Fruit fly (Drosophila melanogaster) whole organism, embryonic: ENCODE data around the gene pros.

Experiments
- CG10209 ChIP-seq: fragments of 200-800 bp; sonication (Bioruptor generic); optimal IDR thresholded peaks from 3 replicates; lab custom pipeline; 2017; ENCODE audit warnings: missing biosample characterization, mild to moderate bottlenecking, missing genetic modification characterization, missing genetic modification reagents
- CG10959 ChIP-seq: fragments of 200-800 bp; sonication (Bioruptor generic); IDR thresholded peaks from 2 replicates; pipeline ENCODE4 v1.3.6; 2022; ENCODE audit warnings: missing biosample characterization, missing genetic modification characterization
- CG12071 ChIP-seq: fragments of 200-800 bp; sonication (Bioruptor generic); optimal IDR thresholded peaks from 3 replicates; lab custom pipeline; 2018; ENCODE audit warnings: missing biosample characterization, mild to moderate bottlenecking, missing genetic modification characterization
- CG12236 ChIP-seq: fragments of 200-800 bp; sonication (Bioruptor generic); optimal IDR thresholded peaks from 2 replicates; lab custom pipeline; 2016; ENCODE audit warnings: missing biosample characterization, missing genetic modification characterization
- CG12659 ChIP-seq: fragments of 200-800 bp; sonication (Bioruptor generic); optimal IDR thresholded peaks from 3 replicates; lab custom pipeline; 2017; ENCODE audit warnings: mild to moderate bottlenecking, missing biosample characterization, missing genetic modification reagents, missing genetic modification characterization
- CG13894 ChIP-seq: fragments of 200-800 bp; sonication (Bioruptor generic); optimal IDR thresholded peaks from 3 replicates; lab custom pipeline; 2018; ENCODE audit warnings: missing biosample characterization, mild to moderate bottlenecking, missing genetic modification characterization, moderate library complexity
- CG14050 ChIP-seq: fragments of 200-800 bp; sonication (Bioruptor generic); IDR thresholded peaks from 3 replicates; pipeline ENCODE4 v1.3.6; 2022; ENCODE audit warnings: missing biosample characterization, missing genetic modification characterization
- CG2889 ChIP-seq: fragments of 200-800 bp; sonication (Bioruptor generic); IDR thresholded peaks from 3 replicates; pipeline ENCODE4 v1.3.6; 2022; ENCODE audit warnings: missing biosample characterization, missing genetic modification characterization
- CG7357 ChIP-seq: fragments of 200-800 bp; sonication (Bioruptor generic); IDR thresholded peaks from 3 replicates; pipeline ENCODE4 v1.3.6; 2022; ENCODE audit warnings: missing biosample characterization, missing genetic modification characterization
- CG7963 ChIP-seq: fragments of 200-800 bp; sonication (Bioruptor generic); IDR thresholded peaks from 3 replicates; pipeline ENCODE4 v1.3.6; 2022; ENCODE audit warnings: missing biosample characterization, missing genetic modification characterization; ENCODE audit not compliant: partially characterized antibody
- CG8359 ChIP-seq: fragments of 200-800 bp; sonication (Bioruptor generic); optimal IDR thresholded peaks from 2 replicates; lab custom pipeline; 2017; ENCODE audit warnings: missing biosample characterization, mild to moderate bottlenecking, missing genetic modification characterization, borderline replicate concordance
- CG9932 ChIP-seq: fragments of 200-800 bp; sonication (Bioruptor generic); IDR thresholded peaks from 2 replicates; pipeline ENCODE4 v1.3.6; 2022; ENCODE audit warnings: missing biosample characterization, missing genetic modification characterization
- D19A ChIP-seq: fragments of 200-800 bp; optimal IDR thresholded peaks from 3 replicates; lab custom pipeline; 2019; ENCODE audit warnings: missing biosample characterization, mild to moderate bottlenecking, missing genetic modification characterization, moderate library complexity
- Dad ChIP-seq: fragments of 200-800 bp; sonication (Bioruptor generic); optimal IDR thresholded peaks from 3 replicates; lab custom pipeline; 2016; ENCODE audit warnings: missing biosample characterization, missing genetic modification characterization
- Dek ChIP-seq: fragments of 200-800 bp; sonication (Bioruptor generic); optimal IDR thresholded peaks from 3 replicates; lab custom pipeline; 2019; ENCODE audit warnings: missing biosample characterization, mild to moderate bottlenecking, missing genetic modification characterization, moderate library complexity
- Doc3 ChIP-seq: fragments of 200-800 bp; sonication (Bioruptor generic); IDR thresholded peaks from 3 replicates; pipeline ENCODE4 v1.3.6; 2022; ENCODE audit warnings: missing biosample characterization, missing genetic modification characterization; ENCODE audit not compliant: partially characterized antibody
- Gsc ChIP-seq: fragments of 200-800 bp; sonication (Bioruptor generic); IDR thresholded peaks from 2 replicates; pipeline ENCODE4 v1.3.6; 2022; ENCODE audit warnings: missing biosample characterization, missing genetic modification characterization
- Hr78 ChIP-seq, 2 experiments: fragments of 200-800 bp in 1 of 2; fragments of >200 bp in 1 of 2; sonication (Bioruptor generic) in 1 of 2; optimal IDR thresholded peaks; 2 replicates each; lab custom pipeline; 2017 to 2019; ENCODE audit warnings: missing biosample characterization in 2 of 2, missing genetic modification characterization in 2 of 2, mild to moderate bottlenecking in 1 of 2, moderate library complexity in 1 of 2
- Jarid2 ChIP-seq: fragments of 200-800 bp; sonication (Bioruptor generic); optimal IDR thresholded peaks from 3 replicates; lab custom pipeline; 2017; ENCODE audit warnings: mild to moderate bottlenecking, missing biosample characterization, missing genetic modification reagents, missing genetic modification characterization
- Nf-YA ChIP-seq: fragments of 200-800 bp; sonication (Bioruptor generic); IDR thresholded peaks from 2 replicates; pipeline ENCODE4 v1.3.6; 2022; ENCODE audit warnings: missing biosample characterization, missing genetic modification characterization
- Oaz ChIP-seq: fragments of 200-800 bp; sonication (Bioruptor generic); IDR thresholded peaks from 2 replicates; pipeline ENCODE4 v1.3.6; 2022; ENCODE audit warnings: missing biosample characterization, missing genetic modification characterization
- Sin3A ChIP-seq: fragments of >200 bp; optimal IDR thresholded peaks from 2 replicates; lab custom pipeline; 2018
- Six4 ChIP-seq: fragments of 200-800 bp; sonication (Bioruptor generic); optimal IDR thresholded peaks from 2 replicates; lab custom pipeline; 2016; ENCODE audit warnings: missing biosample characterization, missing genetic modification characterization
- TFAM ChIP-seq: fragments of 200-800 bp; sonication (Bioruptor generic); optimal IDR thresholded peaks from 2 replicates; lab custom pipeline; 2017; ENCODE audit warnings: missing biosample characterization, missing genetic modification characterization, inconsistent platforms
- Tbp ChIP-seq: fragments of >200 bp; optimal IDR thresholded peaks from 2 replicates; lab custom pipeline; 2018; ENCODE audit warnings: missing biosample characterization, missing genetic modification characterization
- Vsx1 ChIP-seq: fragments of 200-800 bp; sonication (Bioruptor generic); optimal IDR thresholded peaks from 2 replicates; lab custom pipeline; 2017; ENCODE audit warnings: missing biosample characterization, mild to moderate bottlenecking, missing genetic modification characterization, missing genetic modification reagents
- YL-1 ChIP-seq: fragments of 200-800 bp; sonication (Bioruptor generic); optimal IDR thresholded peaks from 3 replicates; lab custom pipeline; 2017; ENCODE audit warnings: missing biosample characterization, mild to moderate bottlenecking, missing genetic modification characterization
- ap ChIP-seq: fragments of 200-800 bp; sonication (Bioruptor generic); IDR thresholded peaks from 2 replicates; pipeline ENCODE4 v1.3.6; 2022; ENCODE audit warnings: missing biosample characterization, missing genetic modification characterization
- bcd ChIP-seq: fragments of 200-800 bp; sonication (Bioruptor generic); optimal IDR thresholded peaks from 2 replicates; lab custom pipeline; 2017; ENCODE audit warnings: missing biosample characterization, mild to moderate bottlenecking, missing genetic modification characterization
- bsh ChIP-seq, 2 experiments: fragments of 200-800 bp; sonication (Bioruptor generic); optimal IDR thresholded peaks; 2 replicates each; lab custom pipeline; 2017 to 2018; ENCODE audit warnings: mild to moderate bottlenecking in 2 of 2, missing biosample characterization in 2 of 2, missing genetic modification characterization in 2 of 2, moderate library complexity in 1 of 2
- cas ChIP-seq: fragments of 200-800 bp; sonication (Bioruptor generic); IDR thresholded peaks from 2 replicates; pipeline ENCODE4 v1.3.6; 2022; ENCODE audit warnings: missing biosample characterization, missing genetic modification characterization
- cwo ChIP-seq: fragments of 200-800 bp; sonication (Bioruptor generic); optimal IDR thresholded peaks from 3 replicates; lab custom pipeline; 2017; ENCODE audit warnings: missing biosample characterization, missing genetic modification characterization, mild to moderate bottlenecking, moderate library complexity, missing genetic modification reagents
- da ChIP-seq: fragments of 200-800 bp; sonication (Bioruptor generic); optimal IDR thresholded peaks from 2 replicates; lab custom pipeline; 2016; ENCODE audit warnings: missing biosample characterization, missing genetic modification characterization
- danr ChIP-seq: fragments of 200-800 bp; sonication (Bioruptor generic); IDR thresholded peaks from 2 replicates; pipeline ENCODE4 v1.3.6; 2022; ENCODE audit warnings: missing biosample characterization, missing genetic modification characterization
- eve ChIP-seq, 2 experiments: fragments of >200 bp; optimal IDR thresholded peaks; 2 replicates each; lab custom pipeline; 2017; ENCODE audit warnings: missing biosample characterization in 2 of 2, missing genetic modification characterization in 2 of 2
- gcm ChIP-seq: fragments of 200-800 bp; sonication (Bioruptor generic); optimal IDR thresholded peaks from 2 replicates; lab custom pipeline; 2019; ENCODE audit warnings: missing biosample characterization, mild to moderate bottlenecking, missing genetic modification characterization, moderate library complexity
- gem ChIP-seq: fragments of 200-800 bp; sonication (Bioruptor generic); optimal IDR thresholded peaks from 2 replicates; lab custom pipeline; 2019; ENCODE audit warnings: missing biosample characterization, mild to moderate bottlenecking, missing genetic modification characterization, moderate library complexity
- gt ChIP-seq: fragments of 200-800 bp; sonication (Bioruptor generic); IDR thresholded peaks from 2 replicates; pipeline ENCODE4 v1.3.6; 2022; ENCODE audit warnings: missing biosample characterization, missing genetic modification characterization
- kah ChIP-seq: fragments of 200-800 bp; sonication (Bioruptor generic); optimal IDR thresholded peaks from 2 replicates; lab custom pipeline; 2018; ENCODE audit warnings: missing biosample characterization, mild to moderate bottlenecking, missing genetic modification characterization
- peb ChIP-seq: fragments of 200-800 bp; sonication (Bioruptor generic); IDR thresholded peaks from 2 replicates; pipeline ENCODE4 v1.3.6; 2022; ENCODE audit warnings: missing biosample characterization, missing genetic modification characterization
- phol ChIP-seq: fragments of 200-800 bp; sonication (Bioruptor generic); optimal IDR thresholded peaks from 3 replicates; lab custom pipeline; 2018; ENCODE audit warnings: missing biosample characterization, mild to moderate bottlenecking, missing genetic modification characterization, moderate library complexity
- psq ChIP-seq: fragments of 200-800 bp; sonication (Bioruptor generic); optimal IDR thresholded peaks from 2 replicates; lab custom pipeline; 2017; ENCODE audit warnings: missing biosample characterization, missing genetic modification characterization
- repo ChIP-seq: fragments of 200-800 bp; sonication (Bioruptor generic); optimal IDR thresholded peaks from 2 replicates; lab custom pipeline; 2016; ENCODE audit warnings: missing biosample characterization, missing genetic modification characterization
- sens-2 ChIP-seq: fragments of 200-800 bp; sonication (Bioruptor generic); IDR thresholded peaks from 2 replicates; pipeline ENCODE4 v1.3.6; 2022; ENCODE audit warnings: missing biosample characterization, missing genetic modification characterization
- sim ChIP-seq: fragments of 200-800 bp; sonication (Bioruptor generic); IDR thresholded peaks from 2 replicates; pipeline ENCODE4 v1.3.6; 2022; ENCODE audit warnings: missing biosample characterization, missing genetic modification characterization
- sob ChIP-seq: fragments of 200-800 bp; sonication (Bioruptor generic); IDR thresholded peaks from 2 replicates; pipeline ENCODE4 v1.3.6; 2022; ENCODE audit warnings: missing biosample characterization, missing genetic modification characterization
- sr ChIP-seq: fragments of 200-800 bp; sonication (Bioruptor generic); IDR thresholded peaks from 3 replicates; pipeline ENCODE4 v1.3.6; 2022; ENCODE audit warnings: missing biosample characterization, missing genetic modification characterization
- tgo ChIP-seq: fragments of 200-800 bp; sonication (Bioruptor generic); IDR thresholded peaks from 3 replicates; pipeline ENCODE4 v1.3.6; 2022; ENCODE audit warnings: missing biosample characterization, missing genetic modification characterization
- toy ChIP-seq: fragments of 200-800 bp; sonication (Bioruptor generic); IDR thresholded peaks from 2 replicates; pipeline ENCODE4 v1.3.6; 2022; ENCODE audit warnings: missing biosample characterization, missing genetic modification characterization
- trem ChIP-seq: fragments of 200-800 bp; optimal IDR thresholded peaks from 3 replicates; lab custom pipeline; 2019; ENCODE audit warnings: missing biosample characterization, mild to moderate bottlenecking, missing genetic modification characterization, moderate library complexity
- vfl ChIP-seq: fragments of 200-800 bp; sonication (Bioruptor generic); optimal IDR thresholded peaks from 2 replicates; lab custom pipeline; 2016; ENCODE audit warnings: missing biosample characterization, missing genetic modification characterization

The pros gene

dm6 chr3R:11421643-11422122, 93.4 kb downstream of the pros start, which contains the start of the genes ninaG and Sptz (continued):
- TF ChIP-seq Nf-YA (GFP tag; lab: Robert Waterston, UW) (peak; percentile 87), toy (GFP tag; lab: Robert Waterston, UW) (peak; percentile 81), Vsx1 (GFP tag; lab: Kevin White, UChicago) (no peak), sr (GFP tag; lab: Robert Waterston, UW) (peak; percentile 64; the same call in 1 of the 3 replicates), trem (tag; lab: Kevin White, UChicago) (peak; percentile 84), Jarid2 (GFP tag; lab: Kevin White, UChicago) (peak; percentile 67), tgo (peak; percentile 96), Dad (GFP tag; lab: Kevin White, UChicago) (peak; percentile 93), Dek (tag; lab: Kevin White, UChicago) (peak; percentile 90), phol (peak; percentile 96), D19A (tag; lab: Kevin White, UChicago) (no peak), CG13894 (tag; lab: Kevin White, UChicago) (no peak), Sin3A (peak; percentile 83), Six4 (GFP tag; lab: Kevin White, UChicago) (peak; percentile 91), ap (GFP tag; lab: Robert Waterston, UW) (peak; percentile 93), CG12071 (GFP tag; lab: Kevin White, UChicago) (peak; percentile 48), kah (peak; percentile 34), cwo (peak; percentile 78), eve (GFP tag; optimal IDR thresholded peaks at IDR 0.05; lab: Kevin White, UChicago) (peak in 1 of 2 experiments; percentile 86), gcm (peak; percentile 81), gem (tag; lab: Kevin White, UChicago) (peak; percentile 95), psq (peak; percentile 84), peb (peak; percentile 95), Oaz (peak; percentile 84), Tbp (GFP tag; lab: Kevin White, UChicago) (no peak), CG7357 (GFP tag; lab: Robert Waterston, UW) (peak; percentile 89), Gsc (GFP tag; lab: Robert Waterston, UW) (peak; percentile 81), TFAM (peak; percentile 61), vfl (GFP tag; lab: Kevin White, UChicago) (peak; percentile 95), gt (GFP tag; lab: Robert Waterston, UW) (peak; percentile 87), CG12236 (peak; percentile 68), CG14050 (peak; percentile 90), sens-2 (GFP tag; lab: Robert Waterston, UW) (peak; percentile 85), da (GFP tag; lab: Kevin White, UChicago) (peak; percentile 86), CG10209 (peak; percentile 92), CG7963 (GFP tag; lab: Robert Waterston, UW) (no peak), sob (peak; percentile 97), danr (GFP tag; lab: Robert Waterston, UW) (peak; percentile 88), CG12659 (GFP tag; lab: Kevin White, UChicago) (peak; percentile 92), sim (peak; percentile 80), CG8359 (GFP tag; lab: Kevin White, UChicago) (peak; percentile 56), cas (peak; percentile 91), Doc3 (GFP tag; lab: Robert Waterston, UW) (no peak), repo (peak; percentile 91), YL-1 (GFP tag; lab: Kevin White, UChicago) (peak; percentile 66), CG10959 (peak; percentile 93), Hr78 (GFP tag; optimal IDR thresholded peaks at IDR 0.05; lab: Kevin White, UChicago) (no peak), bsh (GFP tag; optimal IDR thresholded peaks at IDR 0.05; lab: Kevin White, UChicago) (peak in 1 of 2 experiments; percentile 93), bcd (GFP tag; lab: Kevin White, UChicago) (peak; percentile 94), CG9932 (GFP tag; lab: Robert Waterston, UW) (peak; percentile 97), CG2889 (GFP tag; lab: Robert Waterston, UW) (peak; percentile 92)
